Worm (Caenorhabditis elegans) whole organism, L2 larva: ENCODE measurements around the gene F59A7.11.

ENCODE experiments used
- aly-2 ChIP-seq: fragments of 150-350 bp; optimal IDR thresholded peaks from 2 replicates; lab custom pipeline; 2014; ENCODE audit warnings: missing biosample characterization, missing genetic modification characterization
- dmd-4 ChIP-seq: sonication (generic microtip); optimal IDR thresholded peaks from 2 replicates; lab custom pipeline; 2017; ENCODE audit warnings: missing biosample characterization, missing genetic modification characterization
- egl-27 ChIP-seq: sonication (generic microtip); optimal IDR thresholded peaks from 3 replicates; lab custom pipeline; 2017; ENCODE audit warnings: missing biosample characterization, missing genetic modification reagents, missing genetic modification characterization
- elt-1 ChIP-seq: fragments of 150-350 bp; optimal IDR thresholded peaks from 2 replicates; lab custom pipeline; 2014; ENCODE audit warnings: missing biosample characterization, missing genetic modification characterization
- lsy-2 ChIP-seq, 2 experiments: fragments of 150-350 bp in 1 of 2; sonication (generic microtip) in 1 of 2; optimal IDR thresholded peaks; 2 replicates each; lab custom pipeline; 2014 to 2017; ENCODE audit warnings: missing biosample characterization in 2 of 2, missing genetic modification characterization in 2 of 2
- mab-5 ChIP-seq: fragments of 150-350 bp; optimal IDR thresholded peaks from 2 replicates; lab custom pipeline; 2014; ENCODE audit warnings: missing biosample characterization, missing genetic modification characterization
- nhr-12 ChIP-seq: fragments of 150-350 bp; optimal IDR thresholded peaks from 2 replicates; lab custom pipeline; 2014; ENCODE audit warnings: missing biosample characterization, missing genetic modification characterization
- nhr-129 ChIP-seq: fragments of 150-350 bp; optimal IDR thresholded peaks from 2 replicates; lab custom pipeline; 2014; ENCODE audit warnings: missing biosample characterization, missing genetic modification characterization
- nhr-237 ChIP-seq: fragments of 150-350 bp; optimal IDR thresholded peaks from 2 replicates; lab custom pipeline; 2014; ENCODE audit warnings: missing biosample characterization, missing genetic modification characterization
- skn-1 ChIP-seq: sonication (generic microtip); optimal IDR thresholded peaks from 2 replicates; lab custom pipeline; 2017; ENCODE audit warnings: missing biosample characterization, missing genetic modification characterization
- sma-9 ChIP-seq, 2 experiments: fragments of 150-350 bp in 1 of 2; sonication (generic microtip) in 1 of 2; optimal IDR thresholded peaks; 2 replicates each; lab custom pipeline; 2014 to 2016; ENCODE audit warnings: missing genetic modification characterization in 2 of 2, mild to moderate bottlenecking in 1 of 2, missing biosample characterization in 1 of 2, missing compliant biosample characterization in 1 of 2, missing genetic modification reagents in 1 of 2, moderate library complexity in 1 of 2
- unc-39 ChIP-seq: fragments of 150-350 bp; optimal IDR thresholded peaks from 2 replicates; lab custom pipeline; 2014; ENCODE audit warnings: missing biosample characterization, missing genetic modification characterization
- unc-62 ChIP-seq: fragments of 150-350 bp; optimal IDR thresholded peaks from 2 replicates; lab custom pipeline; 2014; ENCODE audit warnings: missing biosample characterization, missing genetic modification reagents, missing genetic modification characterization

- TF ChIP-seq dmd-4 (tag; lab: Kevin White, UChicago) (no peak), lsy-2 (tag; optimal IDR thresholded peaks at IDR 0.05; lab: Kevin White, UChicago) (no peak), skn-1 (tag; lab: Kevin White, UChicago) (no peak), mab-5 (tag; lab: Kevin White, UChicago) (no peak), nhr-237 (tag; lab: Kevin White, UChicago) (no peak), nhr-129 (tag; lab: Kevin White, UChicago) (no peak), nhr-12 (tag; lab: Kevin White, UChicago) (no peak), unc-62 (no peak), sma-9 (GFP tag; optimal IDR thresholded peaks at IDR 0.05; lab: Kevin White, UChicago) (no peak), sma-9 (tag; optimal IDR thresholded peaks at IDR 0.05; lab: Kevin White, UChicago) (no peak), unc-39 (tag; lab: Kevin White, UChicago) (no peak), elt-1 (tag; lab: Kevin White, UChicago) (no peak), aly-2 (no peak), egl-27 (tag; lab: Kevin White, UChicago) (no peak)
Measured at ce11 chrV:2027787-2028186, 14.1 kb upstream of the F59A7.11 start, which contains the start of gene srab-13.
